Worm (Caenorhabditis elegans): ENCODE results near the gene gst-38.
"Not testable (repeated sequence)": the region's sequence is repeated elsewhere in the genome, so short reads cannot be mapped to it uniquely, and the experiment has no call there.

The gst-38 gene

DNA sequence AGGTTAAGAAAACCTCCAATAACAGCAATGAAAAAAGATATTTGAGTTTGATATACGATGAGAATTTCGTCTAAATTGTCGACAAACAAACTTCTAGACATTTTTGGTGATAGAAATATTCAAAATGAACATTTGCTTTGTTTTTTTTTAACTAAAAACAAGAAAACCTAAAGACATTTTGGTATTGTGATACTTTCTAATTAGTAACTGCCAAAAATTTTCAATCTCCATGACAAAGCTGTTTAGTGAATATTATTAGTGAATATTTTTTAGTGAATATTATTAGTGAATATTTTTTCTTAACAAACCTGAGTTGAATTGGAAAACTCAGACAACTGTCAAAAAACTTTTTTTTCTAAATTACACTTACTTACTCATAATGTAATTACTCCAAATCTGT, 24.4 kb upstream of the gst-38 start, which contains the start of gene srw-55:
Gene srw-55 (minus strand): TSS at position 101 of the 400 bp plus-strand sequence.
- TF ChIP-seq nfya-1 (tag; optimal IDR thresholded peaks at IDR 0.05) (no peak), ztf-16 (tag; optimal IDR thresholded peaks at IDR 0.05) (no peak), ceh-30 (tag; optimal IDR thresholded peaks at IDR 0.05) (no peak), dve-1 (tag; optimal IDR thresholded peaks at IDR 0.05) (no peak), C08G9.2 (tag; optimal IDR thresholded peaks at IDR 0.05) (no peak), unc-3 (GFP tag; conservative IDR thresholded peaks at IDR 0.05) (no peak), unc-3 (tag; optimal IDR thresholded peaks at IDR 0.05) (no peak), odd-2 (tag; optimal IDR thresholded peaks at IDR 0.05) (no peak), ceh-6 (GFP tag; optimal IDR thresholded peaks at IDR 0.05) (no peak), Y22D7AL.16 (tag; optimal IDR thresholded peaks at IDR 0.05) (no peak)

DNA sequence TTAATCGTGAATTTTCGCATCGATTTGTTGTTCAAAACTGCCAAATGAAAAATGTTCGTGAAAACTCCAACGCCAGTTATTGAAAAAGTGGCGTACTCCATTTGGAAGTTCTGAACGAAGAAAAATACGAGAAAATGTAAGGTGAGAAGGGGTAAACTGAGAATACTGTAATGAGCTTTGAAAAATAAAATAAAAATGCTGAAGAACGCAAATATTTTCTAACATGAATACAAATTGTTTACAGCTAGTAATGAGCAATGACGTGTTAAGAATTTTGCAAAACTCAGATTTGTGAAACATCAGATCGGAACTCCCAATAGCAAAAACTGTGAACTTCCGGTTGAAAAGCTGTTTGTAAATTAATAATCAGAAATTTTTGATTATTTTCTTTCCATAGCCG, 16.5 kb upstream of the gst-38 start, which contains the start of gene srw-26:
Gene srw-26 (minus strand): TSS at position 101 of the 400 bp plus-strand sequence.
- TF ChIP-seq gmeb-2 (tag; optimal IDR thresholded peaks at IDR 0.05) (no peak), ets-4 (tag; optimal IDR thresholded peaks at IDR 0.05) (no peak), odd-2 (tag; optimal IDR thresholded peaks at IDR 0.05) (no peak), ceh-19 (GFP tag; optimal IDR thresholded peaks at IDR 0.05) (no peak), che-1 (tag; optimal IDR thresholded peaks at IDR 0.05) (no peak), K02D7.2 (tag; optimal IDR thresholded peaks at IDR 0.05) (no peak), hlh-13 (GFP tag; optimal IDR thresholded peaks at IDR 0.05) (no peak), ref-2 (tag; optimal IDR thresholded peaks at IDR 0.05) (no peak), nhr-11 (tag; optimal IDR thresholded peaks at IDR 0.05) (no peak), hlh-6 (tag; optimal IDR thresholded peaks at IDR 0.05) (no peak), unc-42 (tag; optimal IDR thresholded peaks at IDR 0.05) (no peak), pag-3 (tag; optimal IDR thresholded peaks at IDR 0.05; ENCODE audit: borderline replicate concordance) (no peak), ceh-9 (tag; optimal IDR thresholded peaks at IDR 0.05) (no peak), Y22D7AL.16 (tag; optimal IDR thresholded peaks at IDR 0.05) (no peak), ama-1 (optimal IDR thresholded peaks at IDR 0.05) (no peak)

DNA sequence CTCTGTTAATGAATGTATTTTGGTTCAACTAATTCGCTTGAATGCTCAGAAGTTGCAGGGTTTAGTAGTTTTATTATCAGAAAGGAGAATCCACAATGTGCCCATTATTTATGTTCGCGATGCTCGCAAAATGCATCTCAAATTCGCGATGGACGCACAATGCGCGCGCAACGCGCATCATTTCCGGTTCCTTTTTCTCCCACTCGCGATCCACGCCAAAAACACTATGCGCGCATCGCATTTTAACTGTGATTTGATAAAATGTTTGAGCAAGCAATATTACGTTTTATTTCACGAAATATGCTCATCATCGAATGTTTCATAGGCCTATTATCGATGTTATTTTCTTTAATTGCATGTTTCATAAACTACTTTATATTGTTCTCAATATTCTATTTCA, 14.0 kb upstream of the gst-38 start, which contains the start of gene srbc-77:
Gene srbc-77 (plus strand): TSS at position 301 of the 400 bp plus-strand sequence.
- not testable (repeated sequence) for TF ChIP-seq zip-5, hlh-15, elt-2 (tag; optimal IDR thresholded peaks at IDR 0.05)

DNA sequence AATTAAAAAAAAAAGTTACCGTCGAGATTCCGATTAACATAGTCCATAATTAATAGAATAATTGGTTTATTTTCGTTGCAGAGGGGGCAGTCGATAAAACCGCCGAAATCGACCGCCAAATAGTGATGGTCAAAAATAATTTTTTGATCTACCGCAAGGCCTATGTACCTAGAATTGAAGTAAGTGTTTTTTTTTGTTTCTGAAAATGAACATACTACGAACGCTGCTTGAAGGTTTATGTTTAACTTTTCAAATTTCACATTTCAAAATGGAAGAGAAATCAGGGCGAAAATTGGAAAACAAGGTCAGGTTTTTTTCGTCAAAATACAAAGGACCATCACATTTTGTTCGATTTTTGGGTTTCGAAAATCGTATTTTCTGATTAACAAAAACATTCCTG, 12.5 kb upstream of the gst-38 start, which contains the start of gene pzf-1:
Gene pzf-1 (minus strand): TSS at position 101 of the 400 bp plus-strand sequence.
- TF ChIP-seq unc-86 (tag; optimal IDR thresholded peaks at IDR 0.05), result no peak
- TF ChIP-seq pat-9 (tag; optimal IDR thresholded peaks at IDR 0.05), result no peak
- TF ChIP-seq ceh-30 (tag; optimal IDR thresholded peaks at IDR 0.05), result no peak
- TF ChIP-seq elt-4 (tag; optimal IDR thresholded peaks at IDR 0.05), result no peak
- TF ChIP-seq sox-2 (GFP tag; IDR thresholded peaks at IDR 0.05), result no peak
- no peak for TF ChIP-seq ceh-22 (tag; optimal IDR thresholded peaks at IDR 0.05)
- TF ChIP-seq npax-4 (tag; optimal IDR thresholded peaks at IDR 0.05), result no peak
- TF ChIP-seq syd-9 (tag; optimal IDR thresholded peaks at IDR 0.05), result no peak

DNA sequence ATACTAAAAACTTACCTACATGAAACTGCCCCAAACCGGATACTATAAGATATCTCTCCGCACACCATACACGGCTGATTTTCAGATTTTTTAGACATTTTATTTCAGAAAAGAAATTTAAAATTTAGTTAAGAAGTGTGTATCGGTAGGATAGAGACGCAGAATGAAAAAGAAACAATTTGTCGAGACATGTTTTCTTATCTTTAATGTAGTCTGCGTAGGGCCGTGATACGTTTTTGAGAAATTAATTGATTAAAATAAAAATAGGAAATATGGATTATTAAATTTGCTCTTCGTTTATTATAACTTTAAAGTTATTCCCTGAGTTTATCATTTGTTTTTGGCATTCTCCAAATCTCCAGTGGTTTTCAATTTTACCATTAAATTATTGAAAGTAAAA, 8.4 kb upstream of the gst-38 start, which contains the start of gene nhr-108:
Gene nhr-108 (minus strand): TSS at position 166 of the 400 bp plus-strand sequence.
- TF ChIP-seq dmd-4 (tag; optimal IDR thresholded peaks at IDR 0.05; ENCODE audit: borderline replicate concordance) (no peak), npax-4 (tag; optimal IDR thresholded peaks at IDR 0.05) (no peak), hlh-15 (tag; optimal IDR thresholded peaks at IDR 0.05) (no peak), tbx-2 (tag; optimal IDR thresholded peaks at IDR 0.05) (no peak), odd-2 (tag; optimal IDR thresholded peaks at IDR 0.05) (no peak), ceh-19 (GFP tag; optimal IDR thresholded peaks at IDR 0.05) (no peak), ttx-3 (tag; optimal IDR thresholded peaks at IDR 0.05) (no peak), unc-55 (GFP tag; optimal IDR thresholded peaks at IDR 0.05) (no peak), unc-86 (tag; optimal IDR thresholded peaks at IDR 0.05) (no peak), fkh-6 (tag; optimal IDR thresholded peaks at IDR 0.05) (no peak), rnt-1 (tag; optimal IDR thresholded peaks at IDR 0.05) (no peak), ceh-31 (tag; optimal IDR thresholded peaks at IDR 0.05) (no peak), madf-2 (tag; optimal IDR thresholded peaks at IDR 0.05) (no peak), T23F11.4 (GFP tag; optimal IDR thresholded peaks at IDR 0.05) (no peak), nfya-1 (tag; optimal IDR thresholded peaks at IDR 0.05) (no peak)
